Fruit fly (Drosophila melanogaster): ENCODE measurements around the gene CheA87a.
A peak's percentile ranks its signal among the peaks of the same experiment; 100 is the strongest.

The CheA87a gene

dm6 chr3R:13366561-13367518, 2.6 kb upstream of the CheA87a start, which contains the start of gene Elp6 (continued):
- TF ChIP-seq CG8924 (tag; optimal IDR thresholded peaks at IDR 0.05) (peak; percentile 43), CG9727 (GFP tag; optimal IDR thresholded peaks at IDR 0.05) (peak; percentile 83), CG8388 (GFP tag; optimal IDR thresholded peaks at IDR 0.05) (peak; percentile 36), vnd (GFP tag; IDR thresholded peaks at IDR 0.05; ENCODE audit: partially characterized antibody) (no peak), CG4360 (GFP tag; IDR thresholded peaks at IDR 0.05) (no peak), CG7963 (GFP tag; IDR thresholded peaks at IDR 0.05; ENCODE audit: partially characterized antibody) (no peak), Myb (GFP tag; optimal IDR thresholded peaks at IDR 0.05) (peak; percentile 29), inv (GFP tag; IDR thresholded peaks at IDR 0.05; ENCODE audit: partially characterized antibody) (no peak), Awh (GFP tag; IDR thresholded peaks at IDR 0.05) (peak; percentile 67; the same call in 1 of the 2 replicates), Gsc (GFP tag; IDR thresholded peaks at IDR 0.05) (0 out of 2 replicates have a peak, but pooled peaks have one; percentile 25), CG1529 (GFP tag; optimal IDR thresholded peaks at IDR 0.05) (no peak), lola (GFP tag; optimal IDR thresholded peaks at IDR 0.05) (no peak), sob (GFP tag; IDR thresholded peaks at IDR 0.05) (no peak), CG18599 (GFP tag; optimal IDR thresholded peaks at IDR 0.05) (peak; percentile 78), trh (GFP tag; optimal IDR thresholded peaks at IDR 0.05) (peak; percentile 33), HLH4C (GFP tag; IDR thresholded peaks at IDR 0.05; ENCODE audit: partially characterized antibody) (no peak), CG31224 (GFP tag; IDR thresholded peaks at IDR 0.05) (no peak; the same call in 1 of the 2 replicates), Spps (tag; optimal IDR thresholded peaks at IDR 0.05) (no peak), ab (GFP tag; optimal IDR thresholded peaks at IDR 0.05) (no peak), sug (tag; optimal IDR thresholded peaks at IDR 0.05) (peak; percentile 41), CG3838 (GFP tag; optimal IDR thresholded peaks at IDR 0.05) (no peak), ara (GFP tag; IDR thresholded peaks at IDR 0.05) (no peak), Hr78 (GFP tag; optimal IDR thresholded peaks at IDR 0.05) (no peak), CG13624 (GFP tag; optimal IDR thresholded peaks at IDR 0.05) (peak; percentile 43), repo (GFP tag; optimal IDR thresholded peaks at IDR 0.05) (peak; percentile 23), Antp (GFP tag; optimal IDR thresholded peaks at IDR 0.05) (peak; percentile 61), CG1024 (GFP tag; IDR thresholded peaks at IDR 0.05) (peak; percentile 52; the same call in 1 of the 2 replicates), Dref (GFP tag; IDR thresholded peaks at IDR 0.05) (no peak), CG10209 (GFP tag; optimal IDR thresholded peaks at IDR 0.05) (peak; percentile 73), CG1603 (tag; optimal IDR thresholded peaks at IDR 0.05) (no peak), NC2α (GFP tag; optimal IDR thresholded peaks at IDR 0.05) (no peak), CG18619 (GFP tag; optimal IDR thresholded peaks at IDR 0.05) (peak; percentile 81), CG7745 (tag; optimal IDR thresholded peaks at IDR 0.05) (no peak), Chrac-16 (GFP tag; optimal IDR thresholded peaks at IDR 0.05) (peak; percentile 57), CG6689 (GFP tag; IDR thresholded peaks at IDR 0.05) (no peak), CG15696 (tag; optimal IDR thresholded peaks at IDR 0.05) (no peak), CG7928 (GFP tag; optimal IDR thresholded peaks at IDR 0.05) (peak; percentile 46), CG10979 (tag; optimal IDR thresholded peaks at IDR 0.05) (peak; percentile 48), Hand (GFP tag; optimal IDR thresholded peaks at IDR 0.05) (peak; percentile 61), kay (GFP tag; optimal IDR thresholded peaks at IDR 0.05) (peak; percentile 29), CG13123 (GFP tag; optimal IDR thresholded peaks at IDR 0.05) (peak; percentile 33), Med (GFP tag) (peak; percentile 77), fu2 (GFP tag; optimal IDR thresholded peaks at IDR 0.05) (peak; percentile 72), CG14667 (GFP tag; IDR thresholded peaks at IDR 0.05) (no peak), Pdp1 (GFP tag; optimal IDR thresholded peaks at IDR 0.05) (peak; percentile 44 to 60), cwo (GFP tag; optimal IDR thresholded peaks at IDR 0.05) (peak; percentile 59), CG10543 (GFP tag; optimal IDR thresholded peaks at IDR 0.05) (peak; percentile 47)

Measured in whole organism, embryonic.